Fruit fly (Drosophila melanogaster) whole organism: ENCODE data around the gene Btnd.

Experiments
- CG8478 ChIP-seq: fragments of >200 bp; optimal IDR thresholded peaks from 2 replicates; lab custom pipeline; 2018; ENCODE audit warnings: inconsistent platforms
- EcR ChIP-seq, 2 experiments: fragments of >200 bp; optimal IDR thresholded peaks; 2 replicates each; lab custom pipeline; 2017; ENCODE audit warnings: missing biosample characterization in 2 of 2, missing genetic modification characterization in 2 of 2, missing genetic modification reagents in 2 of 2

DNA sequence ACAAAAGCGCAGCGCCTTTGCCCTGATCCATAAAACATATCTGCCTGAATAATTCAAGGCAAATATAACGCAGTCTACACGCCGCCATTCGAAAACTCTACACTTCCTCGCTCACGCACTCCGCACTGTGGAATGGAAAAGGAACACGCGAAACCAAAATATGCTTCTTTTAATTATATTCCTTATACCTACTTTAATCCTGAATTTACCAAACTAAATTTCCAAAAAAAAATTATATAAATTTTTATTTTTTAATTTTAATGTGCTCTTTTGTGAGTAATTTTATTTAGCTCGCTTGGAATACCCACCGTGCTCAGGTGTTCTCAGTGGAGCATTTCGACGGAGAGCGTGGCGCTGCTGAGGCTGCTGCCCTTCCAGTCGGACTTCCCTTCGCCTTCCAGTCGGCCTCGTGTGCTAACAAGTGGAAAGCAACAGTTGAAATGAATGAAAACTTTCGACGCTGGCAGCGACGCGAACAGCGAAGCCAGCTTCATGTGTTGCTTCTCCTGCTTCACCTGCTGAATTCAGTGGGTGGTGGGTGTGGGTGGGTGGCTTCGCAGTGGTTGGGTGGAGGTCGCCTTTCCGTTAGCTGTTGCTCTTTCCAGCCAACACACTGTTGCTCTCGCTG lies 25.8 kb downstream of the Btnd start:
- TF ChIP-seq CG8478: no peak
- no peak for TF ChIP-seq EcR (GFP tag; optimal IDR thresholded peaks at IDR 0.05; lab: Kevin White, UChicago)
